Fruit fly (Drosophila melanogaster): ENCODE results near the gene CG13376.

dm6 chrX:265692-266091, 1.1 kb downstream of the CG13376 start:
- TF ChIP-seq bab1 (GFP tag; optimal IDR thresholded peaks at IDR 0.05) (no peak), ovo (GFP tag; optimal IDR thresholded peaks at IDR 0.05) (no peak), tj (GFP tag; optimal IDR thresholded peaks at IDR 0.05) (no peak)
